Fruit fly (Drosophila melanogaster) whole organism, prepupa: ENCODE measurements around the gene CG7025.

Source experiments
- Blimp-1 ChIP-seq: fragments of 200-800 bp; sonication (Bioruptor generic); optimal IDR thresholded peaks from 3 replicates; lab custom pipeline; 2017; ENCODE audit warnings: missing biosample characterization, missing genetic modification characterization, mild to moderate bottlenecking, moderate library complexity, missing genetic modification reagents
- CG10631 ChIP-seq: fragments of 200-800 bp; sonication (Bioruptor generic); optimal IDR thresholded peaks from 2 replicates; lab custom pipeline; 2016; ENCODE audit warnings: missing biosample characterization, missing genetic modification characterization
- CG10669 ChIP-seq: fragments of 200-800 bp; sonication (Bioruptor generic); optimal IDR thresholded peaks from 3 replicates; lab custom pipeline; 2018; ENCODE audit warnings: missing biosample characterization, mild to moderate bottlenecking, missing genetic modification characterization, moderate library complexity
- CG11762 ChIP-seq: fragments of 200-800 bp; sonication (Bioruptor generic); optimal IDR thresholded peaks from 3 replicates; lab custom pipeline; 2016; ENCODE audit warnings: missing biosample characterization, missing genetic modification characterization; ENCODE audit not compliant: insufficient read depth
- CG11902 ChIP-seq: fragments of 200-800 bp; sonication (Bioruptor generic); optimal IDR thresholded peaks from 3 replicates; lab custom pipeline; 2016; ENCODE audit warnings: missing biosample characterization, missing genetic modification characterization
- CG15336 ChIP-seq: fragments of 200-800 bp; sonication (Bioruptor generic); IDR thresholded peaks from 2 replicates; pipeline ENCODE4 v1.3.6; 2022; ENCODE audit warnings: missing biosample characterization, missing genetic modification characterization
- CG16779 ChIP-seq: fragments of 200-800 bp; sonication (Bioruptor generic); optimal IDR thresholded peaks from 3 replicates; lab custom pipeline; 2017; ENCODE audit warnings: missing biosample characterization, mild to moderate bottlenecking, missing genetic modification characterization
- CG3032 ChIP-seq: fragments of 200-800 bp; optimal IDR thresholded peaks from 2 replicates; lab custom pipeline; 2019; ENCODE audit warnings: missing biosample characterization, mild to moderate bottlenecking, missing genetic modification characterization, moderate library complexity
- CG31627 ChIP-seq: fragments of 200-800 bp; sonication (Bioruptor generic); optimal IDR thresholded peaks from 3 replicates; lab custom pipeline; 2016; ENCODE audit warnings: missing biosample characterization, missing genetic modification characterization
- CG32006 ChIP-seq: fragments of 200-800 bp; sonication (Bioruptor generic); optimal IDR thresholded peaks from 3 replicates; lab custom pipeline; 2017; ENCODE audit warnings: missing biosample characterization, mild to moderate bottlenecking, missing genetic modification characterization
- CG34406 ChIP-seq: fragments of 200-800 bp; sonication (Bioruptor generic); optimal IDR thresholded peaks from 3 replicates; lab custom pipeline; 2016; ENCODE audit warnings: missing biosample characterization, missing genetic modification characterization
- CG3919 ChIP-seq: fragments of 200-800 bp; sonication (Bioruptor generic); optimal IDR thresholded peaks from 3 replicates; lab custom pipeline; 2016; ENCODE audit warnings: missing biosample characterization, missing genetic modification characterization
- CG4318 ChIP-seq: fragments of 200-800 bp; sonication (Bioruptor generic); optimal IDR thresholded peaks from 3 replicates; lab custom pipeline; 2017; ENCODE audit warnings: missing biosample characterization, mild to moderate bottlenecking, missing genetic modification characterization
- CG6276 ChIP-seq: fragments of 200-800 bp; sonication (Bioruptor generic); optimal IDR thresholded peaks from 2 replicates; lab custom pipeline; 2017; ENCODE audit warnings: missing biosample characterization, mild to moderate bottlenecking, missing genetic modification characterization
- CG6792 ChIP-seq: fragments of 200-800 bp; sonication (Bioruptor generic); optimal IDR thresholded peaks from 3 replicates; lab custom pipeline; 2016; ENCODE audit warnings: missing biosample characterization, missing genetic modification characterization
- CG6854 ChIP-seq: fragments of 200-800 bp; sonication (Bioruptor generic); optimal IDR thresholded peaks from 2 replicates; lab custom pipeline; 2017; ENCODE audit warnings: missing biosample characterization, mild to moderate bottlenecking, missing genetic modification characterization
- CG7368 ChIP-seq: fragments of 200-800 bp; sonication (Bioruptor generic); optimal IDR thresholded peaks from 3 replicates; lab custom pipeline; 2016; ENCODE audit warnings: missing biosample characterization, missing genetic modification characterization
- CG8119 ChIP-seq: fragments of 200-800 bp; sonication (Bioruptor generic); IDR thresholded peaks from 3 replicates; pipeline ENCODE4 v1.3.6; 2022; ENCODE audit warnings: missing biosample characterization, missing genetic modification characterization
- CG8319 ChIP-seq: fragments of 200-800 bp; sonication (Bioruptor generic); optimal IDR thresholded peaks from 3 replicates; lab custom pipeline; 2016; ENCODE audit warnings: missing biosample characterization, missing genetic modification characterization
- CG8632 ChIP-seq: fragments of 200-800 bp; sonication (Bioruptor generic); optimal IDR thresholded peaks from 3 replicates; lab custom pipeline; 2016; ENCODE audit warnings: missing biosample characterization, missing genetic modification characterization
- CG9139 ChIP-seq: fragments of 200-800 bp; sonication (Bioruptor generic); optimal IDR thresholded peaks from 3 replicates; lab custom pipeline; 2017; ENCODE audit warnings: missing biosample characterization, mild to moderate bottlenecking, missing genetic modification characterization
- Eip78C ChIP-seq: fragments of 200-800 bp; sonication (Bioruptor generic); peaks from one replicate; lab custom pipeline; 2016; ENCODE audit warnings: missing biosample characterization, missing genetic modification characterization
- Eip93F ChIP-seq: fragments of 200-800 bp; sonication (Bioruptor generic); optimal IDR thresholded peaks from 2 replicates; lab custom pipeline; 2016; ENCODE audit warnings: missing biosample characterization, mild to moderate bottlenecking, missing genetic modification characterization
- Ets21C ChIP-seq: fragments of 200-800 bp; sonication (Bioruptor generic); optimal IDR thresholded peaks from 3 replicates; lab custom pipeline; 2016; ENCODE audit warnings: missing biosample characterization, missing genetic modification characterization
- Gug ChIP-seq: fragments of 200-800 bp; sonication (Bioruptor generic); IDR thresholded peaks from 2 replicates; pipeline ENCODE4 v1.3.6; 2022; ENCODE audit warnings: missing biosample characterization, missing genetic modification characterization
- Hr38 ChIP-seq: sonication (Bioruptor generic); optimal IDR thresholded peaks from 2 replicates; lab custom pipeline; 2016; ENCODE audit warnings: missing biosample characterization, missing genetic modification characterization
- Hr4 ChIP-seq: fragments of 200-800 bp; sonication (Bioruptor generic); optimal IDR thresholded peaks from 3 replicates; lab custom pipeline; 2016; ENCODE audit warnings: missing biosample characterization, missing genetic modification characterization
- Met ChIP-seq: fragments of 200-800 bp; sonication (Bioruptor generic); optimal IDR thresholded peaks from 3 replicates; lab custom pipeline; 2016; ENCODE audit warnings: missing biosample characterization, missing genetic modification characterization
- Smox ChIP-seq: fragments of 200-800 bp; sonication (Bioruptor generic); optimal IDR thresholded peaks from 3 replicates; lab custom pipeline; 2016; ENCODE audit warnings: missing biosample characterization, missing genetic modification characterization
- Sox102F ChIP-seq: fragments of 200-800 bp; sonication (Bioruptor generic); optimal IDR thresholded peaks from 2 replicates; lab custom pipeline; 2016; ENCODE audit warnings: missing biosample characterization, mild to moderate bottlenecking, missing genetic modification characterization
- Sox14 ChIP-seq: fragments of 200-800 bp; sonication (Bioruptor generic); optimal IDR thresholded peaks from 3 replicates; lab custom pipeline; 2016; ENCODE audit warnings: missing biosample characterization, missing genetic modification characterization
- Sox15 ChIP-seq: fragments of 200-800 bp; sonication (Bioruptor generic); optimal IDR thresholded peaks from 3 replicates; lab custom pipeline; 2016; ENCODE audit warnings: missing biosample characterization, missing genetic modification characterization
- achi ChIP-seq: fragments of 200-800 bp; sonication (Bioruptor generic); optimal IDR thresholded peaks from 3 replicates; lab custom pipeline; 2016; ENCODE audit warnings: missing biosample characterization, missing genetic modification characterization
- acj6 ChIP-seq: fragments of 200-800 bp; sonication (Bioruptor generic); optimal IDR thresholded peaks from 3 replicates; lab custom pipeline; 2016; ENCODE audit warnings: missing biosample characterization, missing genetic modification characterization
- cyc ChIP-seq: fragments of 200-800 bp; sonication (Bioruptor generic); optimal IDR thresholded peaks from 3 replicates; lab custom pipeline; 2016; ENCODE audit warnings: missing biosample characterization, missing genetic modification characterization
- dac ChIP-seq: fragments of 200-800 bp; sonication (Bioruptor generic); optimal IDR thresholded peaks from 2 replicates; lab custom pipeline; 2017; ENCODE audit warnings: missing biosample characterization, mild to moderate bottlenecking, missing genetic modification characterization
- dsx ChIP-seq: fragments of 200-800 bp; optimal IDR thresholded peaks from 3 replicates; lab custom pipeline; 2019; ENCODE audit warnings: missing biosample characterization, mild to moderate bottlenecking, missing genetic modification characterization, moderate library complexity; ENCODE audit not compliant: poor library complexity, severe bottlenecking
- eg ChIP-seq: fragments of 200-800 bp; sonication (Bioruptor generic); IDR thresholded peaks from 3 replicates; pipeline ENCODE4 v1.3.6; 2022; ENCODE audit warnings: missing biosample characterization, missing genetic modification characterization
- fd85E ChIP-seq: fragments of 200-800 bp; sonication (Bioruptor generic); optimal IDR thresholded peaks from 3 replicates; lab custom pipeline; 2016; ENCODE audit warnings: missing biosample characterization, missing genetic modification characterization
- fkh ChIP-seq: fragments of 200-800 bp; sonication (Bioruptor generic); optimal IDR thresholded peaks from 3 replicates; lab custom pipeline; 2017; ENCODE audit warnings: missing biosample characterization, mild to moderate bottlenecking, missing genetic modification characterization, moderate library complexity
- lz ChIP-seq: fragments of 200-800 bp; sonication (Bioruptor generic); optimal IDR thresholded peaks from 3 replicates; lab custom pipeline; 2016; ENCODE audit warnings: missing biosample characterization, missing genetic modification characterization
- pdm3 ChIP-seq: fragments of 200-800 bp; sonication (Bioruptor generic); optimal IDR thresholded peaks from 3 replicates; lab custom pipeline; 2016; ENCODE audit warnings: missing biosample characterization, missing genetic modification characterization
- salr ChIP-seq, 2 experiments: fragments of 200-800 bp; sonication (Bioruptor generic); optimal IDR thresholded peaks; 3 replicates each; lab custom pipeline; 2016 to 2018; ENCODE audit warnings: missing biosample characterization in 2 of 2, missing genetic modification characterization in 2 of 2, mild to moderate bottlenecking in 1 of 2
- spab ChIP-seq: fragments of 200-800 bp; sonication (Bioruptor generic); optimal IDR thresholded peaks from 2 replicates; lab custom pipeline; 2017; ENCODE audit warnings: missing biosample characterization, mild to moderate bottlenecking, missing genetic modification characterization, missing genetic modification reagents
- ss ChIP-seq, 2 experiments: fragments of 200-800 bp; sonication (Bioruptor generic); optimal IDR thresholded peaks; 2 replicates in 1 of 2; 3 replicates in 1 of 2; lab custom pipeline; 2017 to 2018; ENCODE audit warnings: mild to moderate bottlenecking in 2 of 2, missing biosample characterization in 2 of 2, missing genetic modification characterization in 2 of 2, moderate library complexity in 1 of 2
- svp ChIP-seq: fragments of 200-800 bp; sonication (Bioruptor generic); peaks from one replicate; lab custom pipeline; 2016; ENCODE audit warnings: missing biosample characterization, missing genetic modification characterization
- topi ChIP-seq: fragments of 200-800 bp; sonication (Bioruptor generic); optimal IDR thresholded peaks from 3 replicates; lab custom pipeline; 2016; ENCODE audit warnings: missing biosample characterization, missing genetic modification characterization
- vri ChIP-seq: fragments of 200-800 bp; sonication (Bioruptor generic); optimal IDR thresholded peaks from 3 replicates; lab custom pipeline; 2016; ENCODE audit warnings: missing biosample characterization, mild to moderate bottlenecking, missing genetic modification characterization

Gene CG7025

DNA sequence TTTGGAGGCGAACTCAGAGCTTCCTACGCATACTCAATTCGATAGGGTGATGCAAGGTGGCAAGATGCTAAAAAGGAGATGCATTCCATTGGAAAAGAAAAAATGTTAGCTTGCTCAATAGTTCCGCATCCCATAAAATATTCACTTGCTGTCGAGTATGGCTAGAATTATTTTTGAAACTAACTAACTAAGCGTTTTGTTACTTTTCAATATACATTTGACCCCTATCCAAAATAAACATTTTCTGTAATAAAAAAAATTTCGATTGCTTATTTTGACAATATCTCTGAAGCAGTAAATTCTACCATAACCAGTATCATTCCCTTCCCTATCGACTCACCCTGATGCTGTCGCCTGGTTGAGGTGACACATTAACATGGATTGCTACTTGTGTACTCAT lies 11.1 kb upstream of the CG7025 start (continued):
- TF ChIP-seq CG34406 (GFP tag; lab: Kevin White, UChicago) (peak; percentile 86), Blimp-1 (GFP tag; lab: Kevin White, UChicago) (peak; percentile 31), CG6276 (peak; percentile 34), Met (peak; percentile 72), svp (peak; percentile 82), CG8119 (GFP tag; lab: Robert Waterston, UW) (peak; percentile 71), Eip78C (GFP tag; lab: Kevin White, UChicago) (peak; percentile 96), CG7368 (GFP tag; lab: Kevin White, UChicago) (peak; percentile 73)
- TF ChIP-seq, all 60 proteins: peak for 53

DNA sequence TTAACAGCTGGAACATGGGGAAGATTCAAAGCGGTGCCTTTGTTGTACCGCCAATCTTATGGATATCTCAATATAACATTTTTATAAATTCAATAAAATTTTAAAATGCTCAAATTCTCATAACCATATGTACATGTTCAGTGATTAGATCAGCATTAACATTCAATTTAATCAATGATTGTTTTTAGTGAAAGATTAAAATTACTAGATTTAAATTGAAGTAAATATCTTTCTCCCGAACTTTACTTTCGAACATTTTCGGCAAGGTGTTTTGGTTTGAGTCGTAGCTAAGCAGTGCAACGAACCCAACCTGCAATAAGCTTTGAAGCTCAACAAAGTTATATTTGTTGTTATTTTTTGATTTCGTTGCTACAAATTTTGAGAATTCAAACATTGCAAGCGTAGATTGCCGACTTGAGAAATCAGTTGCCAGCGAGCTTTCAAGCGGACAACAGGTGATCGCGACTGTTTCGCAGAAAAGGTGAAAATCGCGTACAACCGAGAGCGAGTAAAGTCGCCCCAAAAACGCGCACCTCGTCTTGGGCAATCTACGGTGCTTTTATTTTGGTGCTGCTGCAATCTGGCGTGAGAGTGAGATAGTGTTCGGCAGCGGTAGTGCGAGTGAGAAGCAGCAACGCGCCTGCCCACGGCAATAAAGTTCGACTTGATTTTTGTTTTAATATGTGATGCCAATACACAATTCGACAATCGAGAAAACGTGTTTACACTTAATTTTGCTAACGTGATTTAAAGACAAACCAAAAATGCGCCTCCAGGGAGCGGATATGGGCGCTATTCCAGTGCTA lies 10.1 kb upstream of the CG7025 start, which contains the start of gene Tep3:
TSS of gene Tep3 (plus strand) at position 423 of the 806 bp plus-strand sequence.
- TF ChIP-seq CG9139, result peak; percentile 10
- TF ChIP-seq vri (GFP tag; lab: Kevin White, UChicago), result no peak
- TF ChIP-seq Eip93F (GFP tag; lab: Kevin White, UChicago), result no peak
- peak; percentile 35; the same call in 1 of the 2 replicates for TF ChIP-seq CG15336 (GFP tag; lab: Robert Waterston, UW)
- no peak for TF ChIP-seq CG16779 (tag; lab: Kevin White, UChicago)
- no peak for TF ChIP-seq spab (GFP tag; lab: Kevin White, UChicago)
- no peak for TF ChIP-seq dac (GFP tag; lab: Kevin White, UChicago)
- TF ChIP-seq Sox102F, result no peak
- peak; percentile 53 for TF ChIP-seq topi (GFP tag; lab: Kevin White, UChicago)
- peak; percentile 66 for TF ChIP-seq Sox14 (GFP tag; lab: Kevin White, UChicago)
- TF ChIP-seq CG4318 (GFP tag; lab: Kevin White, UChicago), result no peak
- peak; percentile 75 for TF ChIP-seq dsx (GFP tag; lab: Kevin White, UChicago)
- TF ChIP-seq Hr4 (GFP tag; lab: Kevin White, UChicago), result peak; percentile 41
- TF ChIP-seq Hr38 (GFP tag; lab: Kevin White, UChicago), result no peak
- TF ChIP-seq CG8632 (GFP tag; lab: Kevin White, UChicago), result peak; percentile 55
- peak; percentile 51 for TF ChIP-seq CG10669 (GFP tag; lab: Kevin White, UChicago)
- peak; percentile 63 for TF ChIP-seq acj6
- no peak for TF ChIP-seq CG8119 (GFP tag; lab: Robert Waterston, UW)
- TF ChIP-seq Ets21C (GFP tag; lab: Kevin White, UChicago), result peak; percentile 46
- TF ChIP-seq CG6854 (GFP tag; lab: Kevin White, UChicago), result peak; percentile 85
- TF ChIP-seq CG10631 (GFP tag; lab: Kevin White, UChicago), result peak; percentile 53
- peak; percentile 65 for TF ChIP-seq CG3919
- peak; percentile 16 for TF ChIP-seq CG11902
- TF ChIP-seq Sox15 (GFP tag; lab: Kevin White, UChicago), result no peak
- TF ChIP-seq CG8319, result no peak
- TF ChIP-seq CG3032 (tag; lab: Kevin White, UChicago), result peak; percentile 98
- TF ChIP-seq Eip78C (GFP tag; lab: Kevin White, UChicago), result peak; percentile 85
- TF ChIP-seq pdm3 (GFP tag; lab: Kevin White, UChicago), result peak; percentile 62
- TF ChIP-seq achi (GFP tag; lab: Kevin White, UChicago), result peak; percentile 5
- TF ChIP-seq CG31627 (GFP tag; lab: Kevin White, UChicago), result peak; percentile 43
- TF ChIP-seq ss (GFP tag; optimal IDR thresholded peaks at IDR 0.05; lab: Kevin White, UChicago), result peak in 1 of 2 experiments; percentile 45
- no peak for TF ChIP-seq Blimp-1 (GFP tag; lab: Kevin White, UChicago)
- TF ChIP-seq cyc (GFP tag; lab: Kevin White, UChicago), result peak; percentile 51
- TF ChIP-seq Smox, result peak; percentile 53
- TF ChIP-seq CG34406 (GFP tag; lab: Kevin White, UChicago), result peak; percentile 46
- TF ChIP-seq fkh (GFP tag; lab: Kevin White, UChicago), result no peak
- TF ChIP-seq fd85E (GFP tag; lab: Kevin White, UChicago), result no peak
- TF ChIP-seq CG6792 (GFP tag; lab: Kevin White, UChicago), result peak; percentile 49
- TF ChIP-seq eg (GFP tag; lab: Robert Waterston, UW), result peak; percentile 55
- peak; percentile 64 for TF ChIP-seq CG32006 (GFP tag; lab: Kevin White, UChicago)
- TF ChIP-seq lz (GFP tag; lab: Kevin White, UChicago), result peak; percentile 33
- TF ChIP-seq Gug (GFP tag; lab: Robert Waterston, UW), result no peak
- no peak for TF ChIP-seq salr (GFP tag; optimal IDR thresholded peaks at IDR 0.05; lab: Kevin White, UChicago)
- TF ChIP-seq CG11762 (GFP tag; lab: Kevin White, UChicago), result no peak
